Worm (Caenorhabditis elegans): ENCODE data around the gene F49E2.2.

The F49E2.2 gene

ce11 chrX:9566429-9566828, at the start of gene F49E2.2:
F49E2.2 (plus strand) TSS chrX:9566729.
- TF ChIP-seq zag-1 (tag; optimal IDR thresholded peaks at IDR 0.05) = no peak
- no peak for TF ChIP-seq nhr-85 (tag)
- no peak for TF ChIP-seq dpl-1 (GFP tag; optimal IDR thresholded peaks at IDR 0.05)
- TF ChIP-seq nhr-47 (tag; optimal IDR thresholded peaks at IDR 0.05) = no peak
- no peak for TF ChIP-seq lin-14 (GFP tag; optimal IDR thresholded peaks at IDR 0.05)
- no peak for TF ChIP-seq mef-2 (tag; optimal IDR thresholded peaks at IDR 0.05)
- no peak for TF ChIP-seq sup-37 (GFP tag; optimal IDR thresholded peaks at IDR 0.05)
- TF ChIP-seq xbp-1 (tag; optimal IDR thresholded peaks at IDR 0.05) = no peak
- TF ChIP-seq C04F5.9 (tag; optimal IDR thresholded peaks at IDR 0.05) = no peak
- TF ChIP-seq egl-13 (tag; optimal IDR thresholded peaks at IDR 0.05) = no peak
- TF ChIP-seq nhr-77 (tag; optimal IDR thresholded peaks at IDR 0.05) = no peak
- no peak for TF ChIP-seq unc-62 (GFP tag; optimal IDR thresholded peaks at IDR 0.05)
- TF ChIP-seq unc-30 (tag; optimal IDR thresholded peaks at IDR 0.05) = no peak
- no peak for TF ChIP-seq skn-1 (tag; optimal IDR thresholded peaks at IDR 0.05)
- TF ChIP-seq elt-2 (tag; optimal IDR thresholded peaks at IDR 0.05) = no peak
- TF ChIP-seq efl-1 (optimal IDR thresholded peaks at IDR 0.05) = no peak
- TF ChIP-seq efl-1 (GFP tag; optimal IDR thresholded peaks at IDR 0.05 in 1 of 2) = no peak

- TF ChIP-seq egl-13 (tag; optimal IDR thresholded peaks at IDR 0.05) (no peak), tlp-1 (tag; optimal IDR thresholded peaks at IDR 0.05) (no peak), aly-2 (tag; optimal IDR thresholded peaks at IDR 0.05) (no peak), nhr-11 (tag; optimal IDR thresholded peaks at IDR 0.05) (no peak), xbp-1 (tag; optimal IDR thresholded peaks at IDR 0.05) (no peak), pax-3 (tag; optimal IDR thresholded peaks at IDR 0.05) (no peak), ceh-8 (GFP tag; optimal IDR thresholded peaks at IDR 0.05) (no peak), unc-62 (GFP tag; optimal IDR thresholded peaks at IDR 0.05) (no peak), ztf-11 (tag; optimal IDR thresholded peaks at IDR 0.05) (no peak), elt-3 (tag; optimal IDR thresholded peaks at IDR 0.05) (no peak), C16A3.4 (tag; optimal IDR thresholded peaks at IDR 0.05) (no peak), nhr-237 (tag; optimal IDR thresholded peaks at IDR 0.05) (no peak), swsn-7 (tag; optimal IDR thresholded peaks at IDR 0.05) (no peak), C04F5.9 (tag; optimal IDR thresholded peaks at IDR 0.05) (no peak), hlh-4 (tag; optimal IDR thresholded peaks at IDR 0.05) (no peak), ztf-4 (tag; optimal IDR thresholded peaks at IDR 0.05) (no peak), snu-23 (GFP tag; optimal IDR thresholded peaks at IDR 0.05) (no peak), unc-98 (GFP tag; IDR thresholded peaks at IDR 0.05) (no peak), ces-1 (GFP tag; optimal IDR thresholded peaks at IDR 0.05) (no peak), unc-130 (tag; optimal IDR thresholded peaks at IDR 0.05) (no peak)
These were observed 49.4 kb upstream of the F49E2.2 start, which contains the start of gene C07B5.2 for ce11 chrX:9517106-9517505. C07B5.2 (minus strand) TSS chrX:9517206.

ce11 chrX:9518719-9519118, 47.8 kb upstream of the F49E2.2 start, which contains the start of gene C07B5.6:
C07B5.6 (plus strand) TSS chrX:9519019.
- TF ChIP-seq sup-37 (GFP tag; optimal IDR thresholded peaks at IDR 0.05) (no peak), nhr-84 (tag; optimal IDR thresholded peaks at IDR 0.05) (no peak), nhr-20 (tag; optimal IDR thresholded peaks at IDR 0.05) (no peak), efl-3 (GFP tag; optimal IDR thresholded peaks at IDR 0.05) (no peak), irx-1 (tag; optimal IDR thresholded peaks at IDR 0.05) (no peak), mdl-1 (tag; optimal IDR thresholded peaks at IDR 0.05) (no peak), lin-13 (GFP tag; optimal IDR thresholded peaks at IDR 0.05) (no peak), egl-27 (tag; optimal IDR thresholded peaks at IDR 0.05) (no peak), pqm-1 (tag; optimal IDR thresholded peaks at IDR 0.05) (no peak), lir-3 (tag; optimal IDR thresholded peaks at IDR 0.05; ENCODE audit: poor library complexity) (no peak), snpc-4 (tag; optimal IDR thresholded peaks at IDR 0.05) (no peak), ceh-88 (GFP tag; IDR thresholded peaks at IDR 0.05) (no peak), mep-1 (tag; optimal IDR thresholded peaks at IDR 0.05) (no peak), pax-3 (tag; optimal IDR thresholded peaks at IDR 0.05) (no peak), nhr-71 (tag; optimal IDR thresholded peaks at IDR 0.05) (no peak), nhr-28 (tag; optimal IDR thresholded peaks at IDR 0.05) (no peak), fkh-8 (tag; optimal IDR thresholded peaks at IDR 0.05) (no peak), ztf-4 (tag; optimal IDR thresholded peaks at IDR 0.05) (no peak)
